Fruit fly (Drosophila melanogaster) whole organism, embryonic: ENCODE data around the gene Mbs.

ENCODE experiments used
- Aef1 ChIP-seq: fragments of 200-800 bp; sonication (Bioruptor generic); IDR thresholded peaks from 3 replicates; pipeline ENCODE4 v1.3.6; 2022; ENCODE audit warnings: missing biosample characterization, missing genetic modification characterization
- Atf-2 ChIP-seq: fragments of 200-800 bp; sonication (Bioruptor generic); optimal IDR thresholded peaks from 2 replicates; lab custom pipeline; 2016; ENCODE audit warnings: missing biosample characterization, missing genetic modification characterization
- Bteb2 ChIP-seq: fragments of 200-800 bp; sonication (Bioruptor generic); optimal IDR thresholded peaks from 2 replicates; lab custom pipeline; 2016; ENCODE audit warnings: missing biosample characterization, missing genetic modification characterization
- CG10147 ChIP-seq: fragments of 200-800 bp; sonication (Bioruptor generic); optimal IDR thresholded peaks from 2 replicates; lab custom pipeline; 2019; ENCODE audit warnings: missing biosample characterization, mild to moderate bottlenecking, missing genetic modification characterization, moderate library complexity
- CG12155 ChIP-seq: fragments of 200-800 bp; sonication (Bioruptor generic); optimal IDR thresholded peaks from 3 replicates; lab custom pipeline; 2016; ENCODE audit warnings: missing biosample characterization, missing genetic modification characterization
- CG15269 ChIP-seq: fragments of 200-800 bp; sonication (Bioruptor generic); optimal IDR thresholded peaks from 2 replicates; lab custom pipeline; 2018; ENCODE audit warnings: missing biosample characterization, mild to moderate bottlenecking, missing genetic modification characterization, moderate library complexity
- CG1529 ChIP-seq: fragments of 200-800 bp; sonication (Bioruptor generic); optimal IDR thresholded peaks from 3 replicates; lab custom pipeline; 2018; ENCODE audit warnings: missing biosample characterization, missing genetic modification characterization
- CG16813 ChIP-seq: fragments of 200-800 bp; sonication (Bioruptor generic); IDR thresholded peaks from 3 replicates; pipeline ENCODE4 v1.3.6; 2022; ENCODE audit warnings: missing biosample characterization, missing genetic modification characterization; ENCODE audit not compliant: partially characterized antibody
- CG1792 ChIP-seq: fragments of 200-800 bp; sonication (Bioruptor generic); optimal IDR thresholded peaks from 2 replicates; lab custom pipeline; 2016; ENCODE audit warnings: missing biosample characterization, missing genetic modification characterization
- CG18476 ChIP-seq: fragments of 200-800 bp; sonication (Bioruptor generic); optimal IDR thresholded peaks from 2 replicates; lab custom pipeline; 2016; ENCODE audit warnings: missing biosample characterization, mild to moderate bottlenecking, missing genetic modification characterization
- CG2889 ChIP-seq: fragments of 200-800 bp; sonication (Bioruptor generic); IDR thresholded peaks from 3 replicates; pipeline ENCODE4 v1.3.6; 2022; ENCODE audit warnings: missing biosample characterization, missing genetic modification characterization
- CG31224 ChIP-seq: fragments of 200-800 bp; sonication (Bioruptor generic); IDR thresholded peaks from 2 replicates; pipeline ENCODE4 v1.3.6; 2022; ENCODE audit warnings: missing biosample characterization, missing genetic modification characterization
- CG32772 ChIP-seq: fragments of 200-800 bp; sonication (Bioruptor generic); IDR thresholded peaks from 2 replicates; pipeline ENCODE4 v1.3.6; 2022; ENCODE audit warnings: missing biosample characterization, missing genetic modification characterization
- CG33557 ChIP-seq: fragments of 200-800 bp; sonication (Bioruptor generic); optimal IDR thresholded peaks from 2 replicates; lab custom pipeline; 2019; ENCODE audit warnings: missing biosample characterization, mild to moderate bottlenecking, missing genetic modification characterization, moderate library complexity
- CG3995 ChIP-seq: fragments of 200-800 bp; sonication (Bioruptor generic); optimal IDR thresholded peaks from 3 replicates; lab custom pipeline; 2016; ENCODE audit warnings: missing biosample characterization, missing genetic modification characterization
- CG5953 ChIP-seq: fragments of 200-800 bp; sonication (Bioruptor generic); IDR thresholded peaks from 2 replicates; pipeline ENCODE4 v1.3.6; 2022; ENCODE audit warnings: missing biosample characterization, missing genetic modification characterization
- CG7372 ChIP-seq: fragments of 200-800 bp; sonication (Bioruptor generic); IDR thresholded peaks from 2 replicates; pipeline ENCODE4 v1.3.6; 2022; ENCODE audit warnings: missing biosample characterization, missing genetic modification characterization
- CG8478 ChIP-seq: fragments of >200 bp; optimal IDR thresholded peaks from 2 replicates; lab custom pipeline; 2018
- D ChIP-seq, 2 experiments: fragments of 200-800 bp in 1 of 2; fragments of >200 bp in 1 of 2; sonication (Bioruptor generic) in 1 of 2; optimal IDR thresholded peaks; 2 replicates in 1 of 2; 3 replicates in 1 of 2; lab custom pipeline; 2017; ENCODE audit warnings: mild to moderate bottlenecking in 1 of 2, missing biosample characterization in 1 of 2, missing genetic modification characterization in 1 of 2, missing genetic modification reagents in 1 of 2
- Dad ChIP-seq: fragments of 200-800 bp; sonication (Bioruptor generic); optimal IDR thresholded peaks from 3 replicates; lab custom pipeline; 2016; ENCODE audit warnings: missing biosample characterization, missing genetic modification characterization
- E2f2 ChIP-seq: fragments of 200-800 bp; sonication (Bioruptor generic); IDR thresholded peaks from 2 replicates; pipeline ENCODE4 v1.3.6; 2022; ENCODE audit warnings: missing biosample characterization, missing genetic modification characterization
- Fer1 ChIP-seq: fragments of 200-800 bp; sonication (Bioruptor generic); optimal IDR thresholded peaks from 2 replicates; lab custom pipeline; 2017; ENCODE audit warnings: missing biosample characterization, mild to moderate bottlenecking, missing genetic modification characterization
- Hey ChIP-seq: fragments of 200-800 bp; sonication (Bioruptor generic); optimal IDR thresholded peaks from 3 replicates; lab custom pipeline; 2018; ENCODE audit warnings: missing biosample characterization, mild to moderate bottlenecking, missing genetic modification characterization
- Hmr ChIP-seq: fragments of 200-800 bp; sonication (Bioruptor generic); optimal IDR thresholded peaks from 3 replicates; lab custom pipeline; 2017; ENCODE audit warnings: mild to moderate bottlenecking, missing biosample characterization, missing genetic modification reagents, missing genetic modification characterization
- Max ChIP-seq: fragments of 200-800 bp; sonication (Bioruptor generic); optimal IDR thresholded peaks from 2 replicates; lab custom pipeline; 2016; ENCODE audit warnings: missing biosample characterization, mild to moderate bottlenecking, missing genetic modification characterization
- NFAT ChIP-seq: fragments of 200-800 bp; sonication (Bioruptor generic); IDR thresholded peaks from 2 replicates; pipeline ENCODE4 v1.3.6; 2022; ENCODE audit warnings: missing biosample characterization, missing genetic modification characterization
- NK7.1 ChIP-seq: fragments of 200-800 bp; sonication (Bioruptor generic); optimal IDR thresholded peaks from 3 replicates; lab custom pipeline; 2016; ENCODE audit warnings: missing biosample characterization, missing genetic modification characterization
- Neu2 ChIP-seq: fragments of 200-800 bp; sonication (Bioruptor generic); optimal IDR thresholded peaks from 3 replicates; lab custom pipeline; 2016; ENCODE audit warnings: missing biosample characterization, missing genetic modification characterization, borderline replicate concordance
- Rfx ChIP-seq: fragments of 200-800 bp; sonication (Bioruptor generic); IDR thresholded peaks from 2 replicates; pipeline ENCODE4 v1.3.6; 2022; ENCODE audit warnings: missing biosample characterization, missing genetic modification characterization
- Taf1 ChIP-seq: fragments of 200-800 bp; sonication (Bioruptor generic); IDR thresholded peaks from 2 replicates; pipeline ENCODE4 v1.3.6; 2022; ENCODE audit warnings: missing biosample characterization, missing genetic modification characterization
- ase ChIP-seq: fragments of 200-800 bp; sonication (Bioruptor generic); IDR thresholded peaks from 3 replicates; pipeline ENCODE4 v1.3.6; 2022; ENCODE audit warnings: missing biosample characterization, missing genetic modification characterization
- bowl ChIP-seq: fragments of 200-800 bp; sonication (Bioruptor generic); IDR thresholded peaks from 2 replicates; pipeline ENCODE4 v1.3.6; 2022; ENCODE audit warnings: missing biosample characterization, missing genetic modification characterization
- btn ChIP-seq: fragments of 200-800 bp; sonication (Bioruptor generic); optimal IDR thresholded peaks from 2 replicates; lab custom pipeline; 2016; ENCODE audit warnings: missing biosample characterization, missing genetic modification characterization
- chinmo ChIP-seq: fragments of 200-800 bp; sonication (Bioruptor generic); IDR thresholded peaks from 4 replicates; pipeline ENCODE4 v1.3.6; 2022; ENCODE audit warnings: missing biosample characterization, missing genetic modification characterization; ENCODE audit not compliant: partially characterized antibody
- corto ChIP-seq: fragments of 200-800 bp; sonication (Bioruptor generic); optimal IDR thresholded peaks from 2 replicates; lab custom pipeline; 2016; ENCODE audit warnings: missing biosample characterization, mild to moderate bottlenecking, missing genetic modification characterization, moderate library complexity
- croc ChIP-seq: fragments of 200-800 bp; sonication (Bioruptor generic); conservative IDR thresholded peaks from 3 replicates; pipeline ENCODE4 v1.3.6; 2022; ENCODE audit warnings: missing biosample characterization, missing genetic modification characterization
- crol ChIP-seq: fragments of 200-800 bp; sonication (Bioruptor generic); IDR thresholded peaks from 2 replicates; pipeline ENCODE4 v1.3.6; 2022; ENCODE audit warnings: missing biosample characterization, missing genetic modification characterization
- exex ChIP-seq: fragments of 200-800 bp; sonication (Bioruptor generic); optimal IDR thresholded peaks from 4 replicates; lab custom pipeline; 2018; ENCODE audit warnings: missing biosample characterization, mild to moderate bottlenecking, missing genetic modification characterization, moderate library complexity
- h ChIP-seq: fragments of >200 bp; optimal IDR thresholded peaks from 2 replicates; lab custom pipeline; 2017
- jing ChIP-seq: fragments of 200-800 bp; sonication (Bioruptor generic); optimal IDR thresholded peaks from 2 replicates; lab custom pipeline; 2018; ENCODE audit warnings: missing biosample characterization, mild to moderate bottlenecking, missing genetic modification characterization
- lilli ChIP-seq: fragments of 200-800 bp; sonication (Bioruptor generic); optimal IDR thresholded peaks from 3 replicates; lab custom pipeline; 2016; ENCODE audit warnings: missing biosample characterization, missing genetic modification characterization
- pb ChIP-seq: fragments of 200-800 bp; sonication (Bioruptor generic); optimal IDR thresholded peaks from 3 replicates; lab custom pipeline; 2016; ENCODE audit warnings: missing biosample characterization, missing genetic modification characterization
- pita ChIP-seq: fragments of 200-800 bp; sonication (Bioruptor generic); optimal IDR thresholded peaks from 2 replicates; lab custom pipeline; 2017; ENCODE audit warnings: missing biosample characterization, mild to moderate bottlenecking, missing genetic modification characterization
- pnt ChIP-seq: fragments of 200-800 bp; sonication (Bioruptor generic); optimal IDR thresholded peaks from 3 replicates; lab custom pipeline; 2016; ENCODE audit warnings: missing biosample characterization, missing genetic modification characterization
- psq ChIP-seq: fragments of 200-800 bp; sonication (Bioruptor generic); optimal IDR thresholded peaks from 2 replicates; lab custom pipeline; 2017; ENCODE audit warnings: missing biosample characterization, missing genetic modification characterization
- row ChIP-seq: fragments of 200-800 bp; sonication (Bioruptor generic); IDR thresholded peaks from 3 replicates; pipeline ENCODE4 v1.3.6; 2022; ENCODE audit warnings: missing biosample characterization, missing genetic modification characterization
- seq ChIP-seq: fragments of 200-800 bp; sonication (Bioruptor generic); IDR thresholded peaks from 2 replicates; pipeline ENCODE4 v1.3.6; 2022; ENCODE audit warnings: missing biosample characterization, missing genetic modification characterization
- shn ChIP-seq: fragments of 200-800 bp; sonication (Bioruptor generic); optimal IDR thresholded peaks from 3 replicates; lab custom pipeline; 2016; ENCODE audit warnings: missing biosample characterization, missing genetic modification characterization
- sim ChIP-seq: fragments of 200-800 bp; sonication (Bioruptor generic); IDR thresholded peaks from 2 replicates; pipeline ENCODE4 v1.3.6; 2022; ENCODE audit warnings: missing biosample characterization, missing genetic modification characterization
- sqz ChIP-seq: fragments of 200-800 bp; sonication (Bioruptor generic); optimal IDR thresholded peaks from 3 replicates; lab custom pipeline; 2018; ENCODE audit warnings: missing biosample characterization, mild to moderate bottlenecking, missing genetic modification characterization
- sug ChIP-seq: fragments of 200-800 bp; optimal IDR thresholded peaks from 2 replicates; lab custom pipeline; 2019; ENCODE audit warnings: missing biosample characterization, mild to moderate bottlenecking, missing genetic modification characterization, moderate library complexity
- usp ChIP-seq: fragments of >200 bp; optimal IDR thresholded peaks from 2 replicates; lab custom pipeline; 2017; ENCODE audit warnings: missing biosample characterization, missing genetic modification characterization
- wek ChIP-seq: fragments of 200-800 bp; sonication (Bioruptor generic); optimal IDR thresholded peaks from 3 replicates; lab custom pipeline; 2018; ENCODE audit warnings: missing biosample characterization, mild to moderate bottlenecking, missing genetic modification characterization, moderate library complexity

Mbs gene

DNA sequence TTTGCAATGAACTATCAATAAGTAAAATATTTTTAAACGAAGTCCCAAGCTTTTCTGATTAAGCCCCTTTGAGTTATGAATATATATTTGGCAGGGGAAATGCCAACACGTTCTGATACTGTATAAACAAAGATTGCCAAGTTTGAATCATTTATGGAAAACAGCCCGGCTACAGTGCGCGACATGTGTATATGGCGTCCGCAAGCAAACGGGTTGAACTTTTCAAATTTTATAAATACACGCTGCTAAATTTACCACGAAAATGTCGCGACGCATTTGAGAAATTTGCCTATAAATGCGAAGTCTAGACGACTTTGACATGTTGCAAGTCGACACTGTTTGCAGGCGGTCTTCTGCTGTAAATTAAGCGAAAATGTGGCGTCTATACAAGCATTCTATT, 3.7 kb upstream of the Mbs start (continued):
- TF ChIP-seq CG3995 (GFP tag; lab: Kevin White, UChicago) (no peak), CG33557 (GFP tag; lab: Kevin White, UChicago) (no peak), jing (GFP tag; lab: Kevin White, UChicago) (no peak), sug (tag; lab: Kevin White, UChicago) (peak; percentile 59), NFAT (0 out of 2 replicates have a peak, but pooled peaks have one; percentile 45), pita (GFP tag; lab: Kevin White, UChicago) (no peak), Max (GFP tag; lab: Kevin White, UChicago) (no peak), Fer1 (GFP tag; lab: Kevin White, UChicago) (peak; percentile 52), Taf1 (GFP tag; lab: Robert Waterston, UW) (no peak), CG15269 (tag; lab: Kevin White, UChicago) (peak; percentile 69), sim (GFP tag; lab: Robert Waterston, UW) (no peak), CG1529 (no peak), shn (GFP tag; lab: Kevin White, UChicago) (peak; percentile 37), Atf-2 (GFP tag; lab: Kevin White, UChicago) (no peak), ase (GFP tag; lab: Robert Waterston, UW) (no peak; the same call in 2 of the 3 replicates), Neu2 (no peak), D (optimal IDR thresholded peaks at IDR 0.05; lab: Kevin White, UChicago) (no peak), D (GFP tag; optimal IDR thresholded peaks at IDR 0.05; lab: Kevin White, UChicago) (no peak), Dad (GFP tag; lab: Kevin White, UChicago) (no peak), CG16813 (GFP tag; lab: Robert Waterston, UW) (no peak), CG7372 (GFP tag; lab: Robert Waterston, UW) (0 out of 2 replicates have a peak, but pooled peaks have one; percentile 38), croc (GFP tag; lab: Robert Waterston, UW) (no peak), btn (GFP tag; lab: Kevin White, UChicago) (no peak), psq (GFP tag; lab: Kevin White, UChicago) (no peak), Rfx (GFP tag; lab: Robert Waterston, UW) (peak; percentile 75), CG31224 (GFP tag; lab: Robert Waterston, UW) (0 out of 2 replicates have a peak, but pooled peaks have one; percentile 30), corto (no peak), crol (no peak), bowl (GFP tag; lab: Robert Waterston, UW) (no peak), E2f2 (peak; percentile 36; the same call in 1 of the 2 replicates), chinmo (no peak), CG8478 (no peak), sqz (GFP tag; lab: Kevin White, UChicago) (no peak), NK7.1 (GFP tag; lab: Kevin White, UChicago) (no peak), CG10147 (GFP tag; lab: Kevin White, UChicago) (peak; percentile 40), CG18476 (GFP tag; lab: Kevin White, UChicago) (peak; percentile 19), CG1792 (GFP tag; lab: Kevin White, UChicago) (no peak), pnt (GFP tag; lab: Kevin White, UChicago) (no peak), Aef1 (GFP tag; lab: Robert Waterston, UW) (peak; percentile 55), usp (GFP tag; lab: Kevin White, UChicago) (no peak), Bteb2 (GFP tag; lab: Kevin White, UChicago) (peak; percentile 52), exex (no peak), CG12155 (GFP tag; lab: Kevin White, UChicago) (peak; percentile 35), CG2889 (peak; percentile 46; the same call in 1 of the 3 replicates), seq (GFP tag; lab: Robert Waterston, UW) (no peak), lilli (GFP tag; lab: Kevin White, UChicago) (peak; percentile 70), pb (GFP tag; lab: Kevin White, UChicago) (peak; percentile 9), Hey (tag; lab: Kevin White, UChicago) (no peak), Hmr (GFP tag; lab: Kevin White, UChicago) (peak; percentile 69), CG5953 (GFP tag; lab: Robert Waterston, UW) (no peak), wek (GFP tag; lab: Kevin White, UChicago) (no peak), CG32772 (GFP tag; lab: Robert Waterston, UW) (no peak), row (GFP tag; lab: Robert Waterston, UW) (peak; percentile 71), h (lab: Kevin White, UChicago) (no peak)
